Worm (Caenorhabditis elegans): ENCODE measurements around the gene Y113G7B.28.

Gene Y113G7B.28

DNA sequence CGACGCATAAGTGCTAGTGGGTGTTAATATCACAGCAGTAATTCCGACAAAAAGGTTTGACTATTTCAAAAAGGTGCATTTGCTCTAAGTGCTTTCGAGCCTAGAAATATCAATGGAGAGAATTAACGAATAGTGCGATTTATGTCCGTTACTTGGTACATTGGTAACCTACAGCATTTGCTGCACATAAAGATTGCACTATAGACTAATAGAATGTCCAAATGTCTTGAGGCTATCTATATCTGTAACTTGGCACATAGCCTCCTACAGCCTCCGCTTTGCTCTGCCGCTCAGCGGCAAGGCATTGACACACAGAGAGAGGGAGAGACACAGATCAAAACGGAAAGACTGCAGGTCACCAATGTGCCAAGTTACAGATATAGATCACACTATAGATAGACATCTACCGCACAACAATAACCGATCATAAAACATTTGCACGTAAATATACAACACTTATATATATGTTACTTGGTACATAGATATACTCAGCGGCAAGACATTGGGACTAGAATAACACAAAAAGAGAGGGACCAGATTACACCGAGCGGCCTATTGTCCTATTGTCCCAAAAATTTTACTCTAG is at the start of gene Y113G7B.28, which contains the start of gene srh-217:
TSS of gene Y113G7B.28 (plus strand) at position 536 of the 586 bp plus-strand sequence.
TSS of gene srh-217 (minus strand) at position 101 of the 586 bp plus-strand sequence.
- TF ChIP-seq drap-1 (GFP tag; optimal IDR thresholded peaks at IDR 0.05) (no peak), tbx-8 (GFP tag; optimal IDR thresholded peaks at IDR 0.05) (no peak), elt-1 (tag; optimal IDR thresholded peaks at IDR 0.05; ENCODE audit: borderline replicate concordance, insufficient read depth) (peak; percentile 14), nhr-237 (tag; optimal IDR thresholded peaks at IDR 0.05) (no peak), sem-2 (GFP tag; optimal IDR thresholded peaks at IDR 0.05) (no peak), mep-1 (tag; optimal IDR thresholded peaks at IDR 0.05) (no peak), nhr-12 (tag; optimal IDR thresholded peaks at IDR 0.05) (no peak), mab-5 (tag; optimal IDR thresholded peaks at IDR 0.05) (no peak)

DNA sequence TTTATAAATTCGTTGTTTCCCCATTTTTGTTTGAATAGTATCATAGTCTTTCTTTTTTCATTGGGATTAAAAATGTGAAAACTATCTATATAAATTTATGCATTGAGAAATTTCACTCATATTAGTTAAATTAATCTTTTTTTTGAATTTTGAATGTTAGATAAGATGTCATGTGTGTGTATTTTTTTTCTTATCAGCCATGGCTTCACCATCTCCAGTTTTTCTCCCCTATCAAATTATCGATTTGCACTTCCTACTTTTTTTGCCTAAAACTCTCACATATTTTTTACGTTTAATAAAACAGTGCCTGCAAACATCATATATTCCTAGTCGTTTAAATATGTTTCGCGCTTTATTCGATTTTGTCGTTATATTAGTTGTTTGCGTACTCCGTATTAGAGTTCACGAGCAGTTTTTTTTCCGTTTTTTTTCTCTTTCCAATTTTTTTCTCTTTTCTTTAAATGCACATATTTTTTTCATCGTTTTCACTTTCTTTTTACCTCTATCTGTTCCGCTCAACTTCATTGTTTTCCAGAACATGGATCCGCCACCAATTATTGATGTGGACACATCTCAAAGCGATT is 48.0 kb upstream of the Y113G7B.28 start, which contains the start of gene Y113G7A.13:
TSS of gene Y113G7A.13 (plus strand) at position 534 of the 584 bp plus-strand sequence.
- TF ChIP-seq ceh-39 (tag; optimal IDR thresholded peaks at IDR 0.05), result no peak
- TF ChIP-seq ceh-43 (GFP tag; optimal IDR thresholded peaks at IDR 0.05), result no peak
- TF ChIP-seq M03D4.4 (tag; optimal IDR thresholded peaks at IDR 0.05), result no peak
- TF ChIP-seq nhr-12 (tag; optimal IDR thresholded peaks at IDR 0.05), result no peak
- TF ChIP-seq ham-2 (GFP tag; optimal IDR thresholded peaks at IDR 0.05), result no peak
- TF ChIP-seq nhr-76 (tag; optimal IDR thresholded peaks at IDR 0.05), result no peak
- no peak for TF ChIP-seq ztf-11 (tag; optimal IDR thresholded peaks at IDR 0.05)
- no peak for TF ChIP-seq sptf-1 (tag; optimal IDR thresholded peaks at IDR 0.05)
- no peak for TF ChIP-seq zip-8 (tag; optimal IDR thresholded peaks at IDR 0.05)
- no peak for TF ChIP-seq nhr-2 (tag; optimal IDR thresholded peaks at IDR 0.05)
- TF ChIP-seq ceh-83 (GFP tag; optimal IDR thresholded peaks at IDR 0.05), result no peak
- no peak for TF ChIP-seq bed-3 (GFP tag; optimal IDR thresholded peaks at IDR 0.05)

- TF ChIP-seq unc-62 (GFP tag; optimal IDR thresholded peaks at IDR 0.05) (no peak), blmp-1 (tag; optimal IDR thresholded peaks at IDR 0.05) (no peak)
Observed at ce11 chrV:20151432-20151831, 44.4 kb upstream of the Y113G7B.28 start, which contains the start of gene F19B2.7. F19B2.7 (plus strand) TSS chrV:20151732.

ce11 chrV:20151855-20152254 is 43.9 kb upstream of the Y113G7B.28 start:
- TF ChIP-seq ham-2 (GFP tag; optimal IDR thresholded peaks at IDR 0.05) (no peak), nhr-2 (tag; optimal IDR thresholded peaks at IDR 0.05) (no peak), pha-4 (tag; optimal IDR thresholded peaks at IDR 0.05) (no peak), ces-1 (GFP tag; optimal IDR thresholded peaks at IDR 0.05) (no peak), snpc-4 (tag; optimal IDR thresholded peaks at IDR 0.05) (no peak), sptf-1 (tag; optimal IDR thresholded peaks at IDR 0.05) (no peak), nhr-237 (tag; optimal IDR thresholded peaks at IDR 0.05) (no peak), lsy-2 (tag; optimal IDR thresholded peaks at IDR 0.05) (no peak), lin-13 (tag; optimal IDR thresholded peaks at IDR 0.05) (no peak), elt-3 (tag; optimal IDR thresholded peaks at IDR 0.05) (no peak), mep-1 (tag; optimal IDR thresholded peaks at IDR 0.05) (no peak), cnd-1 (tag; optimal IDR thresholded peaks at IDR 0.05) (no peak)

ce11 chrV:20158223-20158622 is 37.6 kb upstream of the Y113G7B.28 start, which contains the start of gene F19B2.6:
F19B2.6 (plus strand) TSS chrV:20158523.
- TF ChIP-seq sptf-1 (tag; optimal IDR thresholded peaks at IDR 0.05) (no peak), ceh-83 (GFP tag; optimal IDR thresholded peaks at IDR 0.05) (no peak), ceh-39 (tag; optimal IDR thresholded peaks at IDR 0.05) (no peak), pha-4 (tag; optimal IDR thresholded peaks at IDR 0.05) (no peak), mep-1 (tag; optimal IDR thresholded peaks at IDR 0.05) (no peak), snpc-4 (tag; optimal IDR thresholded peaks at IDR 0.05) (no peak), hlh-1 (tag; optimal IDR thresholded peaks at IDR 0.05) (no peak), unc-120 (tag; optimal IDR thresholded peaks at IDR 0.05; ENCODE audit: poor library complexity, severe bottlenecking) (no peak), ceh-43 (GFP tag; optimal IDR thresholded peaks at IDR 0.05) (no peak), blmp-1 (tag; optimal IDR thresholded peaks at IDR 0.05) (no peak), tbx-8 (GFP tag; optimal IDR thresholded peaks at IDR 0.05) (no peak), elt-3 (tag; optimal IDR thresholded peaks at IDR 0.05) (no peak), nhr-28 (tag; optimal IDR thresholded peaks at IDR 0.05) (no peak), elt-1 (tag; optimal IDR thresholded peaks at IDR 0.05; ENCODE audit: borderline replicate concordance, insufficient read depth) (no peak), mab-5 (tag; optimal IDR thresholded peaks at IDR 0.05) (no peak), nhr-2 (tag; optimal IDR thresholded peaks at IDR 0.05) (no peak), sem-2 (GFP tag; optimal IDR thresholded peaks at IDR 0.05) (no peak), nhr-237 (tag; optimal IDR thresholded peaks at IDR 0.05) (no peak)
